Worm (Caenorhabditis elegans) whole organism, L4 larva: ENCODE measurements around the gene Y75B8A.32.

Source experiments
- D1046.2 ChIP-seq: fragments of 200-800 bp; sonication (Bioruptor generic); IDR thresholded peaks from 2 replicates; pipeline ENCODE4 v1.3.6; 2022; ENCODE audit warnings: missing genetic modification characterization, missing compliant biosample characterization
- F49E8.2 ChIP-seq: sonication (generic microtip); optimal IDR thresholded peaks from 2 replicates; lab custom pipeline; 2016; ENCODE audit warnings: missing compliant biosample characterization, mild to moderate bottlenecking, missing genetic modification characterization, borderline replicate concordance
- R02D3.7 ChIP-seq: fragments of 150-350 bp; sonication (generic microtip); optimal IDR thresholded peaks from 3 replicates; lab custom pipeline; 2014; ENCODE audit warnings: missing biosample characterization, missing genetic modification characterization
- Y48G9A.11 ChIP-seq: fragments of 200-800 bp; sonication (Bioruptor generic); IDR thresholded peaks from 2 replicates; pipeline ENCODE4 v1.3.6; 2022; ENCODE audit warnings: missing genetic modification reagents, missing genetic modification characterization, missing compliant biosample characterization
- Y75B8A.6 ChIP-seq: fragments of 200-800 bp; sonication (Bioruptor generic); IDR thresholded peaks from 2 replicates; pipeline ENCODE4 v1.3.6; 2022; ENCODE audit warnings: missing genetic modification reagents, missing genetic modification characterization, missing compliant biosample characterization
- ZK337.2 ChIP-seq: fragments of 200-800 bp; sonication (Bioruptor generic); IDR thresholded peaks from 2 replicates; pipeline ENCODE4 v1.3.6; 2022; ENCODE audit warnings: missing genetic modification reagents, missing genetic modification characterization, missing compliant biosample characterization
- ZK546.5 ChIP-seq, 2 experiments: sonication (generic microtip); optimal IDR thresholded peaks; 2 replicates each; lab custom pipeline; 2017; ENCODE audit warnings: missing biosample characterization in 2 of 2, missing genetic modification characterization in 2 of 2
- aly-2 ChIP-seq: sonication (generic microtip); optimal IDR thresholded peaks from 2 replicates; lab custom pipeline; 2018; ENCODE audit warnings: missing biosample characterization, missing genetic modification characterization
- ceh-62 ChIP-seq: sonication (generic microtip); optimal IDR thresholded peaks from 2 replicates; lab custom pipeline; 2017; ENCODE audit warnings: missing biosample characterization, missing genetic modification characterization
- ceh-82 ChIP-seq: sonication (generic microtip); optimal IDR thresholded peaks from 2 replicates; lab custom pipeline; 2017; ENCODE audit warnings: missing biosample characterization, missing genetic modification characterization
- daf-12 ChIP-seq: fragments of 150-350 bp; optimal IDR thresholded peaks from 2 replicates; lab custom pipeline; 2014; ENCODE audit warnings: missing biosample characterization, missing genetic modification reagents, missing genetic modification characterization
- daf-19 ChIP-seq: fragments of 200-800 bp; sonication (Bioruptor generic); conservative IDR thresholded peaks from 2 replicates; pipeline ENCODE4 v1.3.6; 2022; ENCODE audit warnings: missing genetic modification characterization, missing compliant biosample characterization
- dmd-9 ChIP-seq: fragments of 200-800 bp; sonication (Bioruptor generic); IDR thresholded peaks from 2 replicates; pipeline ENCODE4 v1.3.6; 2022; ENCODE audit warnings: missing genetic modification reagents, missing genetic modification characterization, missing compliant biosample characterization
- dpl-1 ChIP-seq: fragments of 150-350 bp; optimal IDR thresholded peaks from 2 replicates; lab custom pipeline; 2014; ENCODE audit warnings: missing biosample characterization, missing genetic modification reagents, missing genetic modification characterization
- dve-1 ChIP-seq: sonication (generic microtip); optimal IDR thresholded peaks from 2 replicates; lab custom pipeline; 2017; ENCODE audit warnings: antibody characterized with exemption, mild to moderate bottlenecking, missing genetic modification characterization, missing compliant biosample characterization; ENCODE audit not compliant: insufficient read depth
- egl-43 ChIP-seq: fragments of 200-800 bp; sonication (Bioruptor generic); IDR thresholded peaks from 2 replicates; pipeline ENCODE4 v1.3.6; 2022; ENCODE audit warnings: missing genetic modification reagents, missing genetic modification characterization, missing compliant biosample characterization
- fos-1 ChIP-seq: fragments of 150-350 bp; optimal IDR thresholded peaks from 2 replicates; lab custom pipeline; 2014; ENCODE audit warnings: missing biosample characterization, missing genetic modification characterization
- gei-8 ChIP-seq: fragments of 200-800 bp; sonication (Bioruptor generic); optimal IDR thresholded peaks from 2 replicates; lab custom pipeline; 2018; ENCODE audit warnings: mild to moderate bottlenecking, missing genetic modification characterization, missing compliant biosample characterization
- hlh-11 ChIP-seq: fragments of 200-800 bp; sonication (Bioruptor generic); optimal IDR thresholded peaks from 2 replicates; lab custom pipeline; 2018; ENCODE audit warnings: mild to moderate bottlenecking, missing genetic modification characterization, missing compliant biosample characterization
- hmg-1.1 ChIP-seq: fragments of 200-800 bp; sonication (Bioruptor generic); IDR thresholded peaks from 2 replicates; pipeline ENCODE4 v1.3.6; 2022; ENCODE audit warnings: missing genetic modification reagents, missing genetic modification characterization, missing compliant biosample characterization
- lim-7 ChIP-seq: fragments of 200-800 bp; sonication (Bioruptor generic); IDR thresholded peaks from 2 replicates; pipeline ENCODE4 v1.3.6; 2022; ENCODE audit warnings: missing genetic modification characterization, missing compliant biosample characterization
- lin-15B ChIP-seq: fragments of 150-350 bp; sonication (generic microtip); optimal IDR thresholded peaks from 3 replicates; lab custom pipeline; 2014; ENCODE audit warnings: missing biosample characterization, missing genetic modification characterization
- lin-29 ChIP-seq: fragments of 200-800 bp; sonication (Bioruptor generic); IDR thresholded peaks from 2 replicates; pipeline ENCODE4 v1.3.6; 2022; ENCODE audit warnings: missing genetic modification reagents, missing genetic modification characterization, missing compliant biosample characterization
- lin-39 ChIP-seq: fragments of 150-350 bp; optimal IDR thresholded peaks from 2 replicates; lab custom pipeline; 2014; ENCODE audit warnings: missing biosample characterization, missing genetic modification reagents, missing genetic modification characterization
- lir-3 ChIP-seq: sonication (generic microtip); optimal IDR thresholded peaks from 2 replicates; lab custom pipeline; 2016; ENCODE audit warnings: mild to moderate bottlenecking, missing genetic modification characterization, missing compliant biosample characterization
- lsy-2 ChIP-seq, 2 experiments: fragments of 150-350 bp in 1 of 2; sonication (generic microtip) in 1 of 2; optimal IDR thresholded peaks; 2 replicates each; lab custom pipeline; 2014 to 2017; ENCODE audit warnings: missing biosample characterization in 2 of 2, missing genetic modification characterization in 2 of 2
- madf-5 ChIP-seq, 2 experiments: fragments of 200-800 bp; sonication (Bioruptor generic); IDR thresholded peaks; 2 replicates each; pipeline ENCODE4 v1.3.6; 2022; ENCODE audit warnings: missing compliant biosample characterization in 2 of 2, missing genetic modification characterization in 2 of 2
- mep-1 ChIP-seq: fragments of 150-350 bp; sonication (generic microtip); optimal IDR thresholded peaks from 3 replicates; lab custom pipeline; 2014; ENCODE audit warnings: missing biosample characterization, missing genetic modification characterization
- mxl-2 ChIP-seq: fragments of 200-800 bp; sonication (Bioruptor generic); conservative IDR thresholded peaks from 2 replicates; pipeline ENCODE4 v1.3.6; 2022; ENCODE audit warnings: missing genetic modification reagents, missing genetic modification characterization, missing compliant biosample characterization
- nhr-102 ChIP-seq: sonication (generic microtip); optimal IDR thresholded peaks from 2 replicates; lab custom pipeline; 2016; ENCODE audit warnings: mild to moderate bottlenecking, missing genetic modification characterization, moderate library complexity, missing compliant biosample characterization
- nhr-11 ChIP-seq: fragments of 150-350 bp; optimal IDR thresholded peaks from 2 replicates; lab custom pipeline; 2014; ENCODE audit warnings: missing biosample characterization, missing genetic modification characterization
- nhr-25 ChIP-seq: sonication (generic microtip); optimal IDR thresholded peaks from 2 replicates; lab custom pipeline; 2017; ENCODE audit warnings: missing genetic modification characterization, mild to moderate bottlenecking, missing compliant biosample characterization, antibody characterized with exemption, moderate library complexity, borderline replicate concordance; ENCODE audit not compliant: insufficient read depth
- nhr-28 ChIP-seq: fragments of 150-350 bp; optimal IDR thresholded peaks from 2 replicates; lab custom pipeline; 2014; ENCODE audit warnings: missing biosample characterization, missing genetic modification characterization
- pha-4 ChIP-seq, 2 experiments: fragments of 150-350 bp in 1 of 2; fragments of 200-800 bp in 1 of 2; sonication (Bioruptor generic) in 1 of 2; IDR thresholded peaks in 1 of 2; optimal IDR thresholded peaks in 1 of 2; 2 replicates each; pipeline versions ENCODE4 v1.3.6 to Lab custom; 2014 to 2022; ENCODE audit warnings: missing genetic modification characterization in 2 of 2, missing genetic modification reagents in 2 of 2, missing biosample characterization in 1 of 2, missing compliant biosample characterization in 1 of 2
- php-3 ChIP-seq: fragments of 200-800 bp; sonication (Bioruptor generic); IDR thresholded peaks from 2 replicates; pipeline ENCODE4 v1.3.6; 2022; ENCODE audit warnings: missing genetic modification reagents, missing genetic modification characterization, missing compliant biosample characterization
- pqm-1 ChIP-seq: sonication (generic microtip); optimal IDR thresholded peaks from 2 replicates; lab custom pipeline; 2017; ENCODE audit warnings: missing biosample characterization, missing genetic modification characterization
- sdz-12 ChIP-seq: fragments of 200-800 bp; sonication (Bioruptor generic); optimal IDR thresholded peaks from 2 replicates; lab custom pipeline; 2018; ENCODE audit warnings: mild to moderate bottlenecking, missing genetic modification characterization, missing compliant biosample characterization
- skn-1 ChIP-seq: fragments of 150-350 bp; optimal IDR thresholded peaks from 2 replicates; lab custom pipeline; 2014; ENCODE audit warnings: missing biosample characterization, missing genetic modification characterization
- snpc-1.2 ChIP-seq: fragments of 200-800 bp; sonication (Bioruptor generic); IDR thresholded peaks from 2 replicates; pipeline ENCODE4 v1.3.6; 2022; ENCODE audit warnings: missing genetic modification reagents, missing genetic modification characterization, missing compliant biosample characterization
- tag-97 ChIP-seq: fragments of 200-800 bp; sonication (Bioruptor generic); IDR thresholded peaks from 2 replicates; pipeline ENCODE4 v1.3.6; 2022; ENCODE audit warnings: missing genetic modification characterization, missing compliant biosample characterization
- tra-1 ChIP-seq: fragments of 200-800 bp; sonication (Bioruptor generic); IDR thresholded peaks from 2 replicates; pipeline ENCODE4 v1.3.6; 2022; ENCODE audit warnings: missing genetic modification reagents, missing genetic modification characterization, missing compliant biosample characterization
- unc-130 ChIP-seq: sonication (generic microtip); optimal IDR thresholded peaks from 2 replicates; lab custom pipeline; 2016; ENCODE audit warnings: missing genetic modification reagents, missing genetic modification characterization, missing compliant biosample characterization
- zag-1 ChIP-seq: fragments of 150-350 bp; optimal IDR thresholded peaks from 2 replicates; lab custom pipeline; 2014; ENCODE audit warnings: missing biosample characterization, missing genetic modification characterization
- zip-2 ChIP-seq: fragments of 150-350 bp; optimal IDR thresholded peaks from 2 replicates; lab custom pipeline; 2014; ENCODE audit warnings: missing biosample characterization, missing genetic modification characterization

Y75B8A.32 gene

ce11 chrIII:12351301-12351700 is 7.1 kb downstream of the Y75B8A.32 start, which contains the start of the genes pph-4.1 and Y75B8A.31 (continued):
- no peak for TF ChIP-seq zip-2 (tag; lab: Kevin White, UChicago)
- no peak for TF ChIP-seq D1046.2
- TF ChIP-seq pqm-1 = no peak
- TF ChIP-seq lin-29 = no peak
- peak; percentile 69 for TF ChIP-seq pha-4 (GFP tag; IDR thresholded peaks at IDR 0.05; lab: Robert Waterston, UW)
- TF ChIP-seq pha-4 (tag; optimal IDR thresholded peaks at IDR 0.05; lab: Kevin White, UChicago) = no peak
- TF ChIP-seq R02D3.7 = no peak
- TF ChIP-seq madf-5 (GFP tag; IDR thresholded peaks at IDR 0.05; lab: Robert Waterston, UW) = no peak
- TF ChIP-seq Y48G9A.11 (GFP tag; lab: Robert Waterston, UW) = 0 out of 2 replicates have a peak, but pooled peaks have one; percentile 45
- TF ChIP-seq ZK546.5 (tag; optimal IDR thresholded peaks at IDR 0.05; lab: Kevin White, UChicago) = no peak
- peak; percentile 84 for TF ChIP-seq lin-15B (tag; lab: Kevin White, UChicago)
- peak; percentile 84 for TF ChIP-seq dve-1 (tag; lab: Kevin White, UChicago)
- TF ChIP-seq snpc-1.2 (GFP tag; lab: Robert Waterston, UW) = no peak
- no peak for TF ChIP-seq mxl-2 (GFP tag; lab: Robert Waterston, UW)
- peak; percentile 44 for TF ChIP-seq sdz-12
- 0 out of 2 replicates have a peak, but pooled peaks have one; percentile 16 for TF ChIP-seq hmg-1.1 (GFP tag; lab: Robert Waterston, UW)
- no peak for TF ChIP-seq tra-1
- peak; percentile 34 for TF ChIP-seq F49E8.2 (tag; lab: Kevin White, UChicago)
- peak; percentile 71 for TF ChIP-seq nhr-102 (tag; lab: Kevin White, UChicago)
- no peak for TF ChIP-seq lim-7
- TF ChIP-seq nhr-28 (tag; lab: Kevin White, UChicago) = peak; percentile 71
- TF ChIP-seq daf-19 (GFP tag; lab: Robert Waterston, UW) = no peak
- no peak for TF ChIP-seq aly-2 (tag; lab: Kevin White, UChicago)

ce11 chrIII:12349027-12349426 is 9.3 kb downstream of the Y75B8A.32 start:
- TF ChIP-seq ceh-82 (tag; lab: Kevin White, UChicago) = no peak
- no peak for TF ChIP-seq dmd-9 (GFP tag; lab: Robert Waterston, UW)
- no peak for TF ChIP-seq pqm-1

ce11 chrIII:12344940-12345339 is 13.4 kb downstream of the Y75B8A.32 start:
- no peak for TF ChIP-seq dmd-9 (GFP tag; lab: Robert Waterston, UW)
- peak in 1 of 2 experiments; percentile 16 for TF ChIP-seq lsy-2 (tag; optimal IDR thresholded peaks at IDR 0.05; lab: Kevin White, UChicago)
- no peak for TF ChIP-seq nhr-11 (tag; lab: Kevin White, UChicago)
- no peak for TF ChIP-seq egl-43 (GFP tag; lab: Robert Waterston, UW)
- TF ChIP-seq nhr-25 (tag; lab: Kevin White, UChicago) = no peak
- no peak for TF ChIP-seq D1046.2

- TF ChIP-seq daf-19 (GFP tag; lab: Robert Waterston, UW) (no peak), tag-97 (GFP tag; lab: Robert Waterston, UW) (no peak), snpc-1.2 (GFP tag; lab: Robert Waterston, UW) (no peak), php-3 (GFP tag; lab: Robert Waterston, UW) (no peak), hlh-11 (tag; lab: Kevin White, UChicago) (peak; percentile 88), ceh-62 (tag; lab: Kevin White, UChicago) (no peak), Y75B8A.6 (GFP tag; lab: Robert Waterston, UW) (no peak), lir-3 (no peak), R02D3.7 (no peak), dmd-9 (GFP tag; lab: Robert Waterston, UW) (no peak), tra-1 (no peak), D1046.2 (no peak), nhr-25 (tag; lab: Kevin White, UChicago) (no peak), zag-1 (tag; lab: Kevin White, UChicago) (no peak), mep-1 (tag; lab: Kevin White, UChicago) (peak; percentile 70), egl-43 (GFP tag; lab: Robert Waterston, UW) (no peak), lin-39 (no peak), fos-1 (tag; lab: Kevin White, UChicago) (no peak), unc-130 (GFP tag; lab: Kevin White, UChicago) (no peak), dpl-1 (GFP tag; lab: Kevin White, UChicago) (peak; percentile 53), daf-12 (tag; lab: Kevin White, UChicago) (no peak), gei-8 (GFP tag; lab: Kevin White, UChicago) (no peak), ZK337.2 (GFP tag; lab: Robert Waterston, UW) (no peak), skn-1 (tag; lab: Kevin White, UChicago) (no peak)
Observed at ce11 chrIII:12335400-12335994, 22.9 kb downstream of the Y75B8A.32 start.
